Fruit fly (Drosophila melanogaster) ovary, adult (tissue): ENCODE data around the gene CG32213.
A peak's percentile ranks its signal among the peaks of the same experiment; 100 is the strongest.
"Not testable (repeated sequence)": the region's sequence is repeated elsewhere in the genome, so short reads cannot be mapped to it uniquely, and the experiment has no call there.

Experiments
- CG17801 ChIP-seq: fragments of 200-800 bp; optimal IDR thresholded peaks from 2 replicates; lab custom pipeline; 2019; ENCODE audit warnings: missing biosample characterization, mild to moderate bottlenecking, missing genetic modification characterization, moderate library complexity; ENCODE audit not compliant: partially characterized antibody

Gene CG32213

DNA sequence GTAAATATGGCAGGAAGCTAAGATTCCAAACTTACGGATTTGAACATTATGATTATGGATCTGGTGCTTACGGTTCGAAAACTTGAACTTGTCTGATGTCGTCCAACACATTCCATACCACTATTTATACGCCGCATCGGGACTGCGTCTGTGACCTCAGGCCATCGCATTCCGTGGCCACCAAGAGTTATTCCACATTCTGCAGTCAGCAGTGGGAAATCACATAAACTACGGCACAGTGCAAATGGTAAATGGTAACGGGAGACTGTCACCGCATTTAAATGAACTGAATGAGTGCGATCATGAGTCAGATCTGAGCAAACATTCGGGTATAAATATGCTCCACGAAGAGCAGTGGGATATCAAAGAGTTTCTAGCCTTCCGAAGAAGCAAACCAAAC lies at the start of gene CG32213, which contains the start of gene CG18294:
CG32213 (plus strand) TSS at position 362 of the 400 bp plus-strand sequence.
CG18294 (minus strand) TSS at position 101 of the 400 bp plus-strand sequence.
- TF ChIP-seq CG17801 (GFP tag; lab: Kevin White, UChicago): not testable (repeated sequence)

DNA sequence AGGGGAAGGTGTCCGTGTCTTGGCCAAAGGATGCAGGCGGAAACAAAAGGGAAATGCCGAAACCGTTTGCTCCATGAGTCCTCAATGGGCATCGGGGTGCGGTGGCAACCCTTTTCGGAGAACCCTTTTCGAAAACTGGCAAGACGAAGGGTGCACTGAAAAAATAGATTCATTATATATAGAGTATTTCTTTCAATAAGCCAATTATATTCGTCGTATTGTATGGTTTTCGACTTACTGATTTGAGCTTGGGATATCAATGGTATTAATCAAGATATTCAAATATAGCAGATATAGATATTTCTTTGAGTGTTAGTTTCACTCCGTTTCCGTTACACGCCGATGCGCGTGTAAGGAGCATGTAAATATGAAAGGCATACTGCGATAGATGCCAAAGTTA lies 33.4 kb upstream of the CG32213 start:
- no peak for TF ChIP-seq CG17801 (GFP tag; lab: Kevin White, UChicago)

DNA sequence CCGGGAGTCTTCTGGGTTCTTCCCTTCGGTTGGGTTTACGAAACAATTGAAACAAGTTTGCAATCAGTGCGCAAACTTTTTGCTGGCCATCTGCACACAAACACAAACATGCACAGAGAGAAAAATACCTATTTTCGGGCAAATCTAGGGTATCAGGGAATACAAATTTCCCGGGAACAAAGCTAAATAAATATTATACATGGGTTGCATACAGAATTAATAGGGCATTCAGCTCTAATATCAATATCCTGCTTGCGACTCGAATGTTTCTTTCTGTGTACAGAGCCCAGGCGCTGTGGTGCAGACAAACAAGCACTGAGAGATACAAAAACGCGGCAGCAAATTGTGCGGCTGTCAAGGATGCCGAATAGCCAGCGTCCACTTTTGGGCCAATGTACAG lies 31.5 kb upstream of the CG32213 start:
- TF ChIP-seq CG17801 (GFP tag; lab: Kevin White, UChicago): no peak

DNA sequence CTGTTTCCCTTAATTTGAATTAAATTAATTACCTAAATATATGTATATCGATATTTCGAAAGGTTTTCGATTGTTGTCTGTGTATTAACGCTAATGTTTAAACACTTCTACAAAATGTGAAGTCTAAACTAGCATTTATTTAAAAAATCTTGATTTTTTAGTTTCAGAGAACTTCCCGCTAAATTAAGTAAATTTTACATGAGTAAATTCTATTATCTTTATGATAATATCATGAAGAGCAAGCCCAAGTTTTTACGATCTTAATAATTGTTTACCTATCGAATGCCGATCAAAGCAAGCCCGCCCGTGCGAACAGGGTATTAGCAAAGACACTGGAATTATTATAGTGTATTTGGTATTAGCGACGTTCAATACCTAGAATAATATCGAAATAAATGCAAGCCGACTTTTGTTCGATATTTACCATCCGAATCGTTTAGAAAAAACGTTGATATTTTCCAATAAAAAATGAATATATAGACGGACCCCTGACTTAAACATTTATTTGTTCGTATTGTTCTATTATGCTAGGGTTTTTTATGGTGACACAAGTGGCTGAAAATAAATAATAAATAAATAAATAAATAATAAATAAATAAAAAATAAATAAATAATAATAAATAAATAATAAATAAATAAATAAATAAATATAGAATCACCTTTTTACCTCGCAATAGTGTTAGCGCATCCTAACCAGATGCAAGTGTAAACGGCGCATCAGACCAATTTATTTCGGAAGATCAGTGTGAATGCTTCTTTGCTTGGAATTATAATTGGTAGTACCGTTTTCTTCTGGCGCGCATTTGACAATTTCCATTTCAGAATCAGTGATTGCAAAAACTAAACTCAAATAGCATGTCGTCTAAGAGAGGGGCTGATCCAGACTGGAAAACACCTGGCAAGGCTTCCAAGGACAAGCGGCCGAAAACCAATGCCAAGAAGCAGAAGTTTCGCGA lies 29.0 kb upstream of the CG32213 start, which contains the start of the genes CG33062 and Chd3:
CG33062 (minus strand) TSS at position 51 of the 956 bp plus-strand sequence.
Chd3 (plus strand) TSS at position 780 of the 956 bp plus-strand sequence.
- TF ChIP-seq CG17801 (GFP tag; lab: Kevin White, UChicago): no peak

DNA sequence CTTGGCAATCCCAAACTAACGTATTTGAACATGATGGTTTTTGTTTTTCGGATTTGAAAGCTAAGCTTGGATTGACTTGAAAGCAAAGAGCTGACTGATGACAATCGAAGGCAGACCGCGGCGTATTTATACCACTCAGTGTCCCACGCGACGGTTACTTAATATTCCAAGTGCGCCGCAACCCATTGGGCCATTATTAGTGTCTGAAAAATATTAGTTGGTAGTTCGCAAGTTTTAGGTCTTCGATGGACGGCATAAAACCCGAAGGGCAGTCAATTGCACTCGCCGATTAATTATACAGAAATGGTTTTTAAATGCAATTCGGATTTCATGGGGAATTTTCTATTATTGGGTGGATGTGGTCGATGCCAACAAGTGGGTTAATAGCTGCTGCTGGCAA lies 11.0 kb upstream of the CG32213 start, which contains the start of gene CG14095:
CG14095 (minus strand) TSS at position 101 of the 400 bp plus-strand sequence.
- no peak for TF ChIP-seq CG17801 (GFP tag; lab: Kevin White, UChicago)

DNA sequence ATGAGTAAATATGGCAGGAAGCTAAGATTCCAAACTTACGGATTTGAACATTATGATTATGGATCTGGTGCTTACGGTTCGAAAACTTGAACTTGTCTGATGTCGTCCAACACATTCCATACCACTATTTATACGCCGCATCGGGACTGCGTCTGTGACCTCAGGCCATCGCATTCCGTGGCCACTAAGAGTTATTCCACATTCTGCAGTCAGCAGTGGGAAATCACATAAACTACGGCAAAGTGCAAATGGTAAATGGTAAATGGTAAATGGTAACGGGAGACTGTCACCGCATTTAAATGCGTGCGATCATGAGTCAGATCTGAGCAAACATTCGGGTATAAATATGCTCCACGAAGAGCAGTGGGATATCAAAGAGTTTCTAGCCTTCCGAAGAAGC lies 8.7 kb upstream of the CG32213 start, which contains the start of the genes CG14096 and CG32214:
CG14096 (minus strand) TSS at position 101 of the 400 bp plus-strand sequence.
CG32214 (plus strand) TSS at position 368 of the 400 bp plus-strand sequence.
- TF ChIP-seq CG17801 (GFP tag; lab: Kevin White, UChicago): not testable (repeated sequence)

DNA sequence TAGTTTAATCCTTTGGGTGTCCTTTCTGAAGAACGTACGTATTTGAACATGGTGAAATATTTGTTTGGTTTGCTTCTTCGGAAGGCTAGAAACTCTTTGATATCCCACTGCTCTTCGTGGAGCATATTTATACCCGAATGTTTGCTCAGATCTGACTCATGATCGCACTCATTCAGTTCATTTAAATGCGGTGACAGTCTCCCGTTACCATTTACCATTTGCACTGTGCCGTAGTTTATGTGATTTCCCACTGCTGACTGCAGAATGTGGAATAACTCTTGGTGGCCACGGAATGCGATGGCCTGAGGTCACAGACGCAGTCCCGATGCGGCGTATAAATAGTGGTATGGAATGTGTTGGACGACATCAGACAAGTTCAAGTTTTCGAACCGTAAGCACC lies 3.5 kb upstream of the CG32213 start, which contains the start of the genes 825-Oak and CG12519:
825-Oak (minus strand) TSS at position 101 of the 400 bp plus-strand sequence.
CG12519 (plus strand) TSS at position 364 of the 400 bp plus-strand sequence.
- TF ChIP-seq CG17801 (GFP tag; lab: Kevin White, UChicago): not testable (repeated sequence)

DNA sequence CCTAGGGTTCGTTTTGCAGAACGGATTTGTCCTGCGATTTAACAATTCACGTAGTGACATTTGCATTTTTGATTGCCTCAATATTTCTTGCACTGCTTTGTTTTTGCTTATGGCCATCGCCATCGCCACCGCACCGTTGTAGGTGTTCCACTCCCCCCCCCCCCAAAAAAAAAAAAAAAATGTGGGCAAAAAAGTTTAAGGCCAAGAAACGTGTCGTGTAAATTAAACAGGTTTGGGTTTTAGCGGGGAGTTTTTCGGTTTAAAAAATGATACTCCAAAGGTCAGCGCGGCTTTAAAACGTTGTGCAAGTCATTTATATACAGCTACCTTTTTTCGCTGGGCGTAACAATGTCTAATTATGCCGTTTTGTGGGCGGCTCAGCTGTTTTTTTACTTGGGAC lies 5.6 kb downstream of the CG32213 start:
- TF ChIP-seq CG17801 (GFP tag; lab: Kevin White, UChicago): no peak

DNA sequence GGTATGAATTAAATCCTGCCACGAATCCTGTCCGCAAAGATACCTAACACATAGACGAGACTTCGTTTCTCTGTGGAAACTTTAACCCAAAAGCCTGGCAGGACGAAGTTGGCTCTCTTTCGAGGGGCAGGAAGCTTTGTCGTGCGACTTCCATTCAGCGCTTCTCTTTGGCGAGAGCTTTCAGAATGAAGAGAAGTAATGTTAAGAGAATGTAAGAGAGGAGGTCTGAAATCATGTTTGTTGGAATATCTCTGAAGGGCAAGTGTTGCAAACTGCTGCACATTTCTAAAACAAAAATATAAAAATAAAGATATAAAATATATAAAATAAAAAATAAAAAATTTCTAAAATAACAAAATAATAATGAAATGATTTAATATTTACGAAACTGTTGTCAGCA lies 6.4 kb downstream of the CG32213 start:
- TF ChIP-seq CG17801 (GFP tag; lab: Kevin White, UChicago): no peak

DNA sequence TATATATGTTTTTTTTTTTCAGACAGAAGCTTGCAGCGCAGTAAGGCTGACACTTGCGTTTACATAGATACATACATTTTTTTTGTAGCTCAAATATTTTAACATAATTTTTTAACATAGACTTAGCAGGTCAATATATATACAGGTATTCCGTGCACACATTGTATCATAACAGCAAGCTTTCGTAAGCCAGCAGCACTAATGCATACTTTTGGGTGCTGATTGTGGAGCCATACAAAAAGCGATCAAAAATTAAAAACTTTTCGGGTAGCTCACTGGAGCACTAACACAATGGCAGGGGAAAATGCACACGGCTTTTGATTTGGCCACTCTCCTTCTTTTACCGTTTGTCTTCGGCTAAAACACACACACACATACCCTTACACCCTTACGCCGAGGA lies 7.4 kb downstream of the CG32213 start:
- TF ChIP-seq CG17801 (GFP tag; lab: Kevin White, UChicago): no peak

DNA sequence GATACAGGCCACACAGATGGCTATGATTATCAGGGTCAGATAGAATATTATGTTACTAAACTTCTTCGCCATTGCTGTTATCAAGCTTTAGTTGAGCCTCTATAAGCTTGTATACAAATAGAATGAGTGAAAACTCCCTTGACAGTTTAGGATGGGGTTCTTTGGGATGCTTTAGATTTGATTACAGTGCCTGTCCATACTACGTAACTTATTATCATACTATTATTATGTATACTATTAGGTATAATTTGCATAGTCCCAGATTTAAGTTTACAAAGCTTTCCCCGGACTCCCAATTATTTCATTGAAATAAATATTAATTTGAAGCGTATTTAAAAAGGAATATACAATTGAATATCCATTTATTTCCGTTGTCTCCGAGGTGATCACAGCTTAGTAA lies 10.8 kb downstream of the CG32213 start, which contains the start of gene brv1:
brv1 (minus strand) TSS at position 101 of the 400 bp plus-strand sequence.
- no peak for TF ChIP-seq CG17801 (GFP tag; lab: Kevin White, UChicago)

DNA sequence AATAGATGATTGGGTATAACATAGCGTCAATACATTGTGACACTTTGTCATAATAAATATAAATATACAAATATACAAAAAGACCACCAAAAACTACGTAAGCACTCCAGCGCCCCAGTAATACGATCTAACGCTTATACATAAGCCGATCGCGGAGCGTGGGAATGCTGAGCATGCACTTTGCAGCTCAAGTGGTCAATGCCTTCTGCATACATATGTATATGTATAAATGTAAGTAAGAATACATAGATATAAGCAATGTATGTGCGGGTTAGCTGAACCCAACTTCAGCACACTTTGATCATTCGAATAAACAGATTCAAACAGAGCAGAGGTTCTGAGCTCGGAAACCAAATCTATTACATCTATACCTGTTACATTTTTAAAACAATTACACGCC lies 11.6 kb downstream of the CG32213 start, which contains the start of gene CG32212:
CG32212 (plus strand) TSS at position 301 of the 400 bp plus-strand sequence.
- TF ChIP-seq CG17801 (GFP tag; lab: Kevin White, UChicago): not testable (repeated sequence)

DNA sequence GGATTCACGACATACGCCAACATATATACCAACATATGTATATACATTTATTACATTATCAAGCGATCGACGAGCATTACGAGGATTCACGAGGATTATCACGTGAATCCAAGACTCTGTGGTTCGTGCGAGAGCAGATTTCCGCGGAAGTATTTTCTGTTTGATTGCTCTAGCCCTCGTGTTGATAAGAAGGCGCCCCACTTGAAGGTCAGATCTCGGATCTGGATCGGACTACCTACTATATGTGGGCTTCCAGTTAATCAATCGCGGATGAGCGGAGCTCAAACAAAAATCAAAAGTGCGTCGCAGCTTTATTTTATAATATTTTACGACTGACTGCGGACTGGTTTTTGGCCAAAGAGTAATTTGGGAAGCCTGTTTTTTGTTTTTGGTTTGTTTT lies 19.3 kb downstream of the CG32213 start:
- no peak for TF ChIP-seq CG17801 (GFP tag; lab: Kevin White, UChicago)

DNA sequence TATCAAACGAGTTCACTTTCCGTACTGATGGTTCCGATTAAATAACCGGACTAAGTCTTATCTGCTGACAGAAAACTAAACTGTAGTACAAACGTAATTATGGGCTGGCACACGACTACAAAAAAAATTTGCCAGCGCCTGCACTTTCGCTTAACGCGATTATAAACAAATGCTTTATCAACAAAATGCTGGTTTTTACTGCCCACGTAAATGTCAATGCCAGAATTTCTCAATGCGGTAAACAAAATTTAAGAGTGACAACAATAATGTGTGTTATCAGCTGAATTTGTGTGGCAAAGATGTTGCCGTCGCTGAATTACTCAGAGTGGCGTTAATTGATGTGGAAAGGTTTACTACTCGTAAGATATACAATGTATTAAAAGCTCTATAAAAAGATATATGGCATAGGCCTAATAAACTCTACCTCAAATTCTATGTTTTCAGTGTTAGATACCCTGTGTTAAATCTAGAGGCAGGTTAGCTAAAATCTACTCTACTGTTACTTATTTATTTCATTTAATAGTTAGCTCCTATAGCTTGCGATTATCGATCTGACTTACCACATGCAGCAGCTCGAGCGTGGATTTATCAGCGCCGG lies 20.5 kb downstream of the CG32213 start:
- TF ChIP-seq CG17801 (GFP tag; lab: Kevin White, UChicago): peak; percentile 43

DNA sequence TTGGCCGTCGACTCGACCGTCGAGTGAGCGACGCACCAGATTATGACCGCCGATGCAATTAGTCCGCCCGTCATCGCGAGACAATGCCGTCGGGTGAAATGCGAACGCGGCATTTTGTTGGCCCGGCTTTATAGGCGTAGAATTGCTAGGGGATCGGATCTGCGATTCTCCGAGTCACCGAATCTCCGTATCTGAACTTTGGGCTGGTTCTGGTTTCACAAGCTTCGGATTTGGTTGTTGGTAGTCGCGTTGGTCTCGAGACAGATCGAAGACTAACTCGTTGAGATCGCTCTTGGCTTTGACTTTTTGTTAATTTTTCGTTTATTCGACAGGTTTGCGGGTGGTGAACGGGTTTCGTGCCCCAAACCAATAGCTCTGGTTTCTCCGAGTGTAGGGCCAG lies 21.0 kb downstream of the CG32213 start:
- no peak for TF ChIP-seq CG17801 (GFP tag; lab: Kevin White, UChicago)
